Fruit fly (Drosophila melanogaster): ENCODE results near the gene CG11345.

Gene CG11345

dm6 chr3L:4474946-4475470 lies 17.0 kb upstream of the CG11345 start (continued):
- TF ChIP-seq klu (GFP tag; IDR thresholded peaks at IDR 0.05) (no peak), CG13287 (GFP tag; IDR thresholded peaks at IDR 0.05; ENCODE audit: partially characterized antibody) (peak; percentile 29; the same call in 1 of the 2 replicates), Lhr (GFP tag; optimal IDR thresholded peaks at IDR 0.05) (peak; percentile 78), ems (GFP tag; optimal IDR thresholded peaks at IDR 0.05) (peak; percentile 70), ken (GFP tag; IDR thresholded peaks at IDR 0.05) (peak; percentile 27; the same call in 1 of the 3 replicates), MTF-1 (GFP tag; optimal IDR thresholded peaks at IDR 0.05; ENCODE audit: borderline replicate concordance) (peak; percentile 96), zf30C (GFP tag; optimal IDR thresholded peaks at IDR 0.05) (peak; percentile 30), tup (GFP tag; optimal IDR thresholded peaks at IDR 0.05) (peak; percentile 34), slou (GFP tag; optimal IDR thresholded peaks at IDR 0.05) (peak; percentile 34), H15 (GFP tag; IDR thresholded peaks at IDR 0.05) (0 out of 3 replicates have a peak, but pooled peaks have one; percentile 42), CG3995 (GFP tag; optimal IDR thresholded peaks at IDR 0.05) (peak; percentile 50), Max (GFP tag; optimal IDR thresholded peaks at IDR 0.05) (peak; percentile 69), CG6683 (GFP tag; optimal IDR thresholded peaks at IDR 0.05) (peak; percentile 87), Nf-YB (GFP tag; optimal IDR thresholded peaks at IDR 0.05) (peak; percentile 71), CG13123 (GFP tag; optimal IDR thresholded peaks at IDR 0.05) (peak; percentile 47), CG18599 (GFP tag; optimal IDR thresholded peaks at IDR 0.05) (peak; percentile 90), CG14667 (GFP tag; IDR thresholded peaks at IDR 0.05) (no peak), TFAM (GFP tag; optimal IDR thresholded peaks at IDR 0.05) (peak; percentile 46), HLHmδ (GFP tag; optimal IDR thresholded peaks at IDR 0.05) (peak; percentile 87), trh (GFP tag; optimal IDR thresholded peaks at IDR 0.05) (peak; percentile 73), br (optimal IDR thresholded peaks at IDR 0.05) (no peak), CG42726 (GFP tag; IDR thresholded peaks at IDR 0.05; ENCODE audit: partially characterized antibody) (no peak), lab (GFP tag; optimal IDR thresholded peaks at IDR 0.05) (peak; percentile 97), CG8924 (tag; optimal IDR thresholded peaks at IDR 0.05) (no peak), CG17612 (GFP tag; IDR thresholded peaks at IDR 0.05) (no peak), CkIIα-i1 (GFP tag; IDR thresholded peaks at IDR 0.05) (no peak), tgo (GFP tag; IDR thresholded peaks at IDR 0.05) (no peak), repo (GFP tag; optimal IDR thresholded peaks at IDR 0.05) (peak; percentile 65), Hmx (GFP tag; optimal IDR thresholded peaks at IDR 0.05) (no peak), CG10979 (tag; optimal IDR thresholded peaks at IDR 0.05) (no peak), Myb (GFP tag; optimal IDR thresholded peaks at IDR 0.05) (no peak), slbo (GFP tag; IDR thresholded peaks at IDR 0.05) (no peak), CG4404 (GFP tag; IDR thresholded peaks at IDR 0.05) (no peak), pb (GFP tag; optimal IDR thresholded peaks at IDR 0.05) (peak; percentile 63), Fer2 (tag; optimal IDR thresholded peaks at IDR 0.05) (peak; percentile 73), CG9215 (GFP tag; IDR thresholded peaks at IDR 0.05) (no peak), CG1529 (GFP tag; optimal IDR thresholded peaks at IDR 0.05) (peak; percentile 86), Ada2b (GFP tag; IDR thresholded peaks at IDR 0.05) (peak; percentile 48; the same call in 1 of the 2 replicates), Hmr (GFP tag; optimal IDR thresholded peaks at IDR 0.05) (peak; percentile 90), CG32772 (GFP tag; IDR thresholded peaks at IDR 0.05) (0 out of 2 replicates have a peak, but pooled peaks have one; percentile 11), NK7.1 (GFP tag; optimal IDR thresholded peaks at IDR 0.05) (peak; percentile 74), CG16863 (GFP tag; optimal IDR thresholded peaks at IDR 0.05) (peak; percentile 53), mam (GFP tag; optimal IDR thresholded peaks at IDR 0.05) (peak; percentile 21), Gug (GFP tag; IDR thresholded peaks at IDR 0.05) (no peak), CG7987 (GFP tag; optimal IDR thresholded peaks at IDR 0.05) (peak; percentile 98), GATAe (GFP tag; conservative IDR thresholded peaks at IDR 0.05) (no peak), Mad (GFP tag; optimal IDR thresholded peaks at IDR 0.05) (peak; percentile 67), CG2889 (GFP tag; IDR thresholded peaks at IDR 0.05) (no peak), CG17829 (tag; optimal IDR thresholded peaks at IDR 0.05) (no peak), Dip2 (GFP tag; IDR thresholded peaks at IDR 0.05) (no peak), nerfin-2 (GFP tag; IDR thresholded peaks at IDR 0.05; ENCODE audit: partially characterized antibody) (no peak)
